Worm (Caenorhabditis elegans) whole organism, mixed stage, embryonic: Measurements from ENCODE around the gene T22B7.8.

Experiments
- M03D4.4 ChIP-seq: sonication (generic microtip); optimal IDR thresholded peaks from 2 replicates; lab custom pipeline; 2017; ENCODE audit warnings: mild to moderate bottlenecking, missing genetic modification characterization, missing compliant biosample characterization
- bed-3 ChIP-seq: fragments of 200-800 bp; sonication (Bioruptor generic); optimal IDR thresholded peaks from 3 replicates; lab custom pipeline; 2018; ENCODE audit warnings: mild to moderate bottlenecking, missing genetic modification characterization, moderate library complexity, missing compliant biosample characterization
- blmp-1 ChIP-seq: fragments of 150-350 bp; optimal IDR thresholded peaks from 2 replicates; lab custom pipeline; 2014; ENCODE audit warnings: missing biosample characterization, missing genetic modification characterization
- ceh-39 ChIP-seq: fragments of 150-350 bp; optimal IDR thresholded peaks from 2 replicates; lab custom pipeline; 2014; ENCODE audit warnings: missing biosample characterization, missing genetic modification characterization
- ceh-43 ChIP-seq: fragments of 200-800 bp; sonication (Bioruptor generic); optimal IDR thresholded peaks from 2 replicates; lab custom pipeline; 2018; ENCODE audit warnings: mild to moderate bottlenecking, missing genetic modification characterization, moderate library complexity, missing compliant biosample characterization
- ceh-83 ChIP-seq: fragments of 200-800 bp; sonication (Bioruptor generic); optimal IDR thresholded peaks from 2 replicates; lab custom pipeline; 2018; ENCODE audit warnings: mild to moderate bottlenecking, missing genetic modification characterization, missing compliant biosample characterization
- ces-1 ChIP-seq: fragments of 150-350 bp; optimal IDR thresholded peaks from 2 replicates; lab custom pipeline; 2014; ENCODE audit warnings: missing biosample characterization, missing genetic modification reagents, missing genetic modification characterization
- cnd-1 ChIP-seq: fragments of 200-800 bp; sonication (Bioruptor generic); optimal IDR thresholded peaks from 2 replicates; lab custom pipeline; 2018; ENCODE audit warnings: mild to moderate bottlenecking, missing genetic modification characterization, missing compliant biosample characterization
- drap-1 ChIP-seq: fragments of 200-800 bp; sonication (Bioruptor generic); optimal IDR thresholded peaks from 3 replicates; lab custom pipeline; 2018; ENCODE audit warnings: mild to moderate bottlenecking, missing genetic modification characterization, missing compliant biosample characterization
- elt-1 ChIP-seq: sonication (generic microtip); optimal IDR thresholded peaks from 2 replicates; lab custom pipeline; 2017; ENCODE audit warnings: missing genetic modification characterization, mild to moderate bottlenecking, missing compliant biosample characterization, antibody characterized with exemption, moderate library complexity, borderline replicate concordance; ENCODE audit not compliant: insufficient read depth
- elt-3 ChIP-seq: fragments of 150-350 bp; optimal IDR thresholded peaks from 2 replicates; lab custom pipeline; 2014; ENCODE audit warnings: missing biosample characterization, missing genetic modification characterization
- flh-1 ChIP-seq: fragments of 200-800 bp; sonication (Bioruptor generic); optimal IDR thresholded peaks from 2 replicates; lab custom pipeline; 2018; ENCODE audit warnings: mild to moderate bottlenecking, missing genetic modification characterization, moderate library complexity, missing compliant biosample characterization
- ham-2 ChIP-seq: fragments of 200-800 bp; sonication (Bioruptor generic); optimal IDR thresholded peaks from 2 replicates; lab custom pipeline; 2018; ENCODE audit warnings: mild to moderate bottlenecking, missing genetic modification characterization, missing compliant biosample characterization
- hlh-1 ChIP-seq: fragments of 150-350 bp; optimal IDR thresholded peaks from 2 replicates; lab custom pipeline; 2014; ENCODE audit warnings: missing biosample characterization, missing genetic modification reagents, missing genetic modification characterization
- lin-13 ChIP-seq: fragments of 150-350 bp; optimal IDR thresholded peaks from 2 replicates; lab custom pipeline; 2014; ENCODE audit warnings: missing biosample characterization, missing genetic modification characterization
- lin-32 ChIP-seq: fragments of 200-800 bp; sonication (Bioruptor generic); optimal IDR thresholded peaks from 2 replicates; lab custom pipeline; 2018; ENCODE audit warnings: mild to moderate bottlenecking, missing genetic modification characterization, missing compliant biosample characterization
- lsy-2 ChIP-seq: fragments of 150-350 bp; optimal IDR thresholded peaks from 2 replicates; lab custom pipeline; 2014; ENCODE audit warnings: missing biosample characterization, missing genetic modification characterization
- mab-5 ChIP-seq: fragments of 150-350 bp; optimal IDR thresholded peaks from 2 replicates; lab custom pipeline; 2014; ENCODE audit warnings: missing biosample characterization, missing genetic modification characterization
- mep-1 ChIP-seq: fragments of 150-350 bp; optimal IDR thresholded peaks from 2 replicates; lab custom pipeline; 2017; ENCODE audit warnings: missing biosample characterization, missing genetic modification reagents, missing genetic modification characterization, inconsistent platforms
- mls-2 ChIP-seq: sonication (generic microtip); optimal IDR thresholded peaks from 2 replicates; lab custom pipeline; 2016; ENCODE audit warnings: mild to moderate bottlenecking, missing genetic modification characterization, moderate library complexity, missing compliant biosample characterization
- nhr-12 ChIP-seq: fragments of 150-350 bp; optimal IDR thresholded peaks from 2 replicates; lab custom pipeline; 2014; ENCODE audit warnings: missing biosample characterization, missing genetic modification characterization
- nhr-2 ChIP-seq: fragments of 150-350 bp; optimal IDR thresholded peaks from 2 replicates; lab custom pipeline; 2014; ENCODE audit warnings: missing biosample characterization, missing genetic modification characterization
- nhr-237 ChIP-seq: fragments of 150-350 bp; optimal IDR thresholded peaks from 2 replicates; lab custom pipeline; 2014; ENCODE audit warnings: missing biosample characterization, missing genetic modification characterization
- nhr-28 ChIP-seq: fragments of 150-350 bp; optimal IDR thresholded peaks from 2 replicates; lab custom pipeline; 2014; ENCODE audit warnings: missing biosample characterization, missing genetic modification characterization
- nhr-76 ChIP-seq: sonication (generic microtip); optimal IDR thresholded peaks from 2 replicates; lab custom pipeline; 2017; ENCODE audit warnings: missing biosample characterization, missing genetic modification characterization
- pha-4 ChIP-seq: fragments of 150-350 bp; optimal IDR thresholded peaks from 2 replicates; lab custom pipeline; 2018; ENCODE audit warnings: missing biosample characterization, missing genetic modification reagents, missing genetic modification characterization
- sem-2 ChIP-seq: fragments of 200-800 bp; sonication (Bioruptor generic); optimal IDR thresholded peaks from 2 replicates; lab custom pipeline; 2018; ENCODE audit warnings: mild to moderate bottlenecking, missing genetic modification characterization, missing compliant biosample characterization
- snpc-4 ChIP-seq: fragments of 150-350 bp; optimal IDR thresholded peaks from 2 replicates; lab custom pipeline; 2014; ENCODE audit warnings: missing biosample characterization, missing genetic modification characterization
- sptf-1 ChIP-seq: sonication (generic microtip); optimal IDR thresholded peaks from 2 replicates; lab custom pipeline; 2017; ENCODE audit warnings: mild to moderate bottlenecking, missing genetic modification characterization, moderate library complexity, missing compliant biosample characterization
- tbx-8 ChIP-seq: fragments of 200-800 bp; sonication (Bioruptor generic); optimal IDR thresholded peaks from 2 replicates; lab custom pipeline; 2018; ENCODE audit warnings: mild to moderate bottlenecking, missing genetic modification characterization, moderate library complexity, missing compliant biosample characterization
- unc-120 ChIP-seq: sonication (generic microtip); optimal IDR thresholded peaks from 2 replicates; lab custom pipeline; 2017; ENCODE audit warnings: missing genetic modification characterization, missing compliant biosample characterization; ENCODE audit not compliant: poor library complexity, severe bottlenecking
- unc-39 ChIP-seq: fragments of 150-350 bp; optimal IDR thresholded peaks from 2 replicates; lab custom pipeline; 2014; ENCODE audit warnings: missing biosample characterization, missing genetic modification characterization
- unc-62 ChIP-seq: fragments of 150-350 bp; optimal IDR thresholded peaks from 2 replicates; lab custom pipeline; 2014; ENCODE audit warnings: missing biosample characterization, missing genetic modification reagents, missing genetic modification characterization
- zip-8 ChIP-seq: fragments of 150-350 bp; optimal IDR thresholded peaks from 2 replicates; lab custom pipeline; 2014; ENCODE audit warnings: missing biosample characterization, missing genetic modification characterization
- ztf-11 ChIP-seq: fragments of 150-350 bp; optimal IDR thresholded peaks from 2 replicates; lab custom pipeline; 2014; ENCODE audit warnings: missing biosample characterization, missing genetic modification characterization

The T22B7.8 gene

ce11 chrX:5670829-5671228, 39.1 kb downstream of the T22B7.8 start:
- TF ChIP-seq lin-13 (tag; lab: Kevin White, UChicago) (no peak), ceh-43 (no peak), elt-1 (tag; lab: Kevin White, UChicago) (no peak), mls-2 (no peak), sem-2 (no peak), lsy-2 (no peak), unc-62 (GFP tag; lab: Kevin White, UChicago) (no peak), nhr-76 (tag; lab: Kevin White, UChicago) (no peak), nhr-237 (tag; lab: Kevin White, UChicago) (no peak), lin-32 (GFP tag; lab: Kevin White, UChicago) (no peak), nhr-2 (tag; lab: Kevin White, UChicago) (no peak)

ce11 chrX:5672615-5673014, 40.9 kb downstream of the T22B7.8 start:
- TF ChIP-seq nhr-12 (no peak), mep-1 (no peak), nhr-28 (no peak), ces-1 (GFP tag; lab: Kevin White, UChicago) (no peak), cnd-1 (tag; lab: Kevin White, UChicago) (no peak), snpc-4 (tag; lab: Kevin White, UChicago) (no peak)

- no peak for TF ChIP-seq elt-3
- TF ChIP-seq mls-2 = no peak
- no peak for TF ChIP-seq sptf-1 (tag; lab: Kevin White, UChicago)
- TF ChIP-seq ztf-11 = no peak
- no peak for TF ChIP-seq drap-1
- TF ChIP-seq ceh-83 = no peak
- no peak for TF ChIP-seq M03D4.4 (tag; lab: Kevin White, UChicago)
- TF ChIP-seq mep-1 = no peak
- TF ChIP-seq zip-8 = no peak
- no peak for TF ChIP-seq mab-5 (tag; lab: Kevin White, UChicago)
- TF ChIP-seq, all 35 proteins: peak for 0
Measured at ce11 chrX:5680125-5680524, 48.4 kb downstream of the T22B7.8 start, which contains the start of gene set-19. set-19 (minus strand) TSS chrX:5680225.

- TF ChIP-seq unc-39 (tag; lab: Kevin White, UChicago) (no peak), nhr-76 (tag; lab: Kevin White, UChicago) (no peak), cnd-1 (tag; lab: Kevin White, UChicago) (peak; percentile 27), zip-8 (no peak), ham-2 (peak; percentile 54), nhr-237 (tag; lab: Kevin White, UChicago) (no peak), elt-1 (tag; lab: Kevin White, UChicago) (no peak), bed-3 (no peak), nhr-2 (tag; lab: Kevin White, UChicago) (peak; percentile 94), lin-13 (tag; lab: Kevin White, UChicago) (no peak), mab-5 (tag; lab: Kevin White, UChicago) (no peak), drap-1 (peak; percentile 69), nhr-12 (no peak), pha-4 (peak; percentile 17), ces-1 (GFP tag; lab: Kevin White, UChicago) (peak; percentile 85), ceh-43 (no peak), M03D4.4 (tag; lab: Kevin White, UChicago) (peak; percentile 58), sptf-1 (tag; lab: Kevin White, UChicago) (peak; percentile 59), mep-1 (peak; percentile 75), tbx-8 (no peak), lsy-2 (peak; percentile 23), blmp-1 (tag; lab: Kevin White, UChicago) (no peak), ztf-11 (peak; percentile 45), nhr-28 (no peak), snpc-4 (tag; lab: Kevin White, UChicago) (no peak), mls-2 (peak; percentile 63), sem-2 (no peak), unc-120 (tag; lab: Kevin White, UChicago) (peak; percentile 68), ceh-83 (peak; percentile 28), lin-32 (GFP tag; lab: Kevin White, UChicago) (no peak), unc-62 (GFP tag; lab: Kevin White, UChicago) (peak; percentile 83), hlh-1 (tag; lab: Kevin White, UChicago) (peak; percentile 39), flh-1 (GFP tag; lab: Kevin White, UChicago) (no peak), ceh-39 (no peak), elt-3 (no peak)
- TF ChIP-seq, all 35 proteins: peak for 16
Measured at ce11 chrX:5686065-5686464, 54.3 kb downstream of the T22B7.8 start, which contains the start of gene set-20. set-20 (minus strand) TSS chrX:5686158.
